Worm (Caenorhabditis elegans) whole organism, young adult: Measurements from ENCODE around the gene ncs-6.
A peak's percentile ranks its signal among the peaks of the same experiment; 100 is the strongest.

ENCODE experiments used
- B0019.2 ChIP-seq: fragments of 200-800 bp; sonication (Bioruptor generic); conservative IDR thresholded peaks from 2 replicates; pipeline ENCODE4 v1.3.6; 2022; ENCODE audit warnings: missing genetic modification reagents, missing genetic modification characterization, missing compliant biosample characterization
- B0035.1 ChIP-seq: sonication (generic microtip); optimal IDR thresholded peaks from 2 replicates; lab custom pipeline; 2016; ENCODE audit warnings: missing genetic modification characterization, mild to moderate bottlenecking, missing compliant biosample characterization, missing genotype, missing genetic modification reagents
- B0261.1 ChIP-seq: sonication (generic microtip); optimal IDR thresholded peaks from 2 replicates; lab custom pipeline; 2016; ENCODE audit warnings: mild to moderate bottlenecking, missing genetic modification characterization, moderate library complexity, missing compliant biosample characterization
- B0336.3 ChIP-seq: fragments of 200-800 bp; sonication (Bioruptor generic); IDR thresholded peaks from 2 replicates; pipeline ENCODE4 v1.3.6; 2022; ENCODE audit warnings: missing genetic modification characterization, missing compliant biosample characterization
- C06A6.2 ChIP-seq: fragments of 200-800 bp; sonication (Bioruptor generic); conservative IDR thresholded peaks from 2 replicates; pipeline ENCODE4 v1.3.6; 2022; ENCODE audit warnings: missing genetic modification characterization, missing compliant biosample characterization
- F22D6.2 ChIP-seq: sonication (generic microtip); optimal IDR thresholded peaks from 2 replicates; lab custom pipeline; 2016; ENCODE audit warnings: mild to moderate bottlenecking, missing genetic modification characterization, missing compliant biosample characterization
- F23B12.7 ChIP-seq: sonication (generic microtip); optimal IDR thresholded peaks from 2 replicates; lab custom pipeline; 2017; ENCODE audit warnings: missing genetic modification characterization, mild to moderate bottlenecking, missing compliant biosample characterization, antibody characterized with exemption, moderate library complexity; ENCODE audit not compliant: insufficient read depth
- K11D2.4 ChIP-seq: fragments of 200-800 bp; sonication (Bioruptor generic); IDR thresholded peaks from 2 replicates; pipeline ENCODE4 v1.3.6; 2022; ENCODE audit warnings: missing genetic modification reagents, missing genetic modification characterization, missing compliant biosample characterization
- Y53F4B.3 ChIP-seq: fragments of 200-800 bp; sonication (Bioruptor generic); IDR thresholded peaks from 2 replicates; pipeline ENCODE4 v1.3.6; 2022; ENCODE audit warnings: missing genetic modification reagents, missing genetic modification characterization, missing compliant biosample characterization
- Y79H2A.3 ChIP-seq: fragments of 200-800 bp; sonication (Bioruptor generic); conservative IDR thresholded peaks from 2 replicates; pipeline ENCODE4 v1.3.6; 2022; ENCODE audit warnings: missing genetic modification reagents, missing genetic modification characterization, missing compliant biosample characterization
- Y95B8A.8 ChIP-seq: fragments of 200-800 bp; sonication (Bioruptor generic); IDR thresholded peaks from 2 replicates; pipeline ENCODE4 v1.3.6; 2022; ENCODE audit warnings: missing genetic modification reagents, missing genetic modification characterization, missing compliant biosample characterization
- ama-1 ChIP-seq, 3 experiments: fragments of 150-350 bp in 1 of 3; sonication (generic microtip) in 2 of 3; optimal IDR thresholded peaks; 2 replicates each; lab custom pipeline; 2014 to 2018; ENCODE audit warnings: missing biosample characterization in 2 of 3, missing genetic modification characterization in 2 of 3, missing genetic modification reagents in 2 of 3
- atf-7 ChIP-seq: sonication (generic microtip); optimal IDR thresholded peaks from 2 replicates; lab custom pipeline; 2017; ENCODE audit warnings: mild to moderate bottlenecking, missing genetic modification characterization, missing compliant biosample characterization
- athp-1 ChIP-seq: sonication (generic microtip); optimal IDR thresholded peaks from 2 replicates; lab custom pipeline; 2017; ENCODE audit warnings: mild to moderate bottlenecking, missing genetic modification characterization, missing compliant biosample characterization
- attf-6 ChIP-seq: fragments of 200-800 bp; sonication (Bioruptor generic); IDR thresholded peaks from 2 replicates; pipeline ENCODE4 v1.3.6; 2022; ENCODE audit warnings: missing genetic modification reagents, missing genetic modification characterization, missing compliant biosample characterization
- cebp-2 ChIP-seq: fragments of 200-800 bp; sonication (Bioruptor generic); IDR thresholded peaks from 2 replicates; pipeline ENCODE4 v1.3.6; 2022; ENCODE audit warnings: missing genetic modification characterization, missing compliant biosample characterization
- die-1 ChIP-seq: sonication (generic microtip); optimal IDR thresholded peaks from 2 replicates; lab custom pipeline; 2016; ENCODE audit warnings: missing genotype, mild to moderate bottlenecking, missing genetic modification characterization, missing compliant biosample characterization
- dox-1 ChIP-seq: fragments of 200-800 bp; sonication (Bioruptor generic); IDR thresholded peaks from 2 replicates; pipeline ENCODE4 v1.3.6; 2022; ENCODE audit warnings: missing genetic modification reagents, missing genetic modification characterization, missing compliant biosample characterization
- egl-44 ChIP-seq: fragments of 200-800 bp; sonication (Bioruptor generic); IDR thresholded peaks from 2 replicates; pipeline ENCODE4 v1.3.6; 2022; ENCODE audit warnings: missing genetic modification reagents, missing genetic modification characterization, missing compliant biosample characterization
- egrh-3 ChIP-seq: fragments of 200-800 bp; sonication (Bioruptor generic); IDR thresholded peaks from 2 replicates; pipeline ENCODE4 v1.3.6; 2022; ENCODE audit warnings: missing genetic modification reagents, missing genetic modification characterization, missing compliant biosample characterization
- ekl-4 ChIP-seq: fragments of 200-800 bp; sonication (Bioruptor generic); IDR thresholded peaks from 2 replicates; pipeline ENCODE4 v1.3.6; 2022; ENCODE audit warnings: missing genetic modification reagents, missing genetic modification characterization, missing compliant biosample characterization
- gei-17 ChIP-seq: fragments of 200-800 bp; sonication (Bioruptor generic); optimal IDR thresholded peaks from 2 replicates; lab custom pipeline; 2018; ENCODE audit warnings: mild to moderate bottlenecking, missing genetic modification characterization, missing compliant biosample characterization
- him-1 ChIP-seq: sonication (generic microtip); optimal IDR thresholded peaks from 2 replicates; lab custom pipeline; 2016; ENCODE audit warnings: missing genotype, missing genetic modification reagents, missing genetic modification characterization, missing compliant biosample characterization
- hrde-1 ChIP-seq: sonication (generic microtip); optimal IDR thresholded peaks from 2 replicates; lab custom pipeline; 2016; ENCODE audit warnings: missing genetic modification characterization, mild to moderate bottlenecking, missing compliant biosample characterization, moderate library complexity, missing genotype, missing genetic modification reagents, borderline replicate concordance
- lag-1 ChIP-seq: fragments of 200-800 bp; sonication (Bioruptor generic); IDR thresholded peaks from 2 replicates; pipeline ENCODE4 v1.3.6; 2022; ENCODE audit warnings: missing genetic modification reagents, missing genetic modification characterization, missing compliant biosample characterization
- lir-1 ChIP-seq: fragments of 200-800 bp; sonication (Bioruptor generic); conservative IDR thresholded peaks from 2 replicates; pipeline ENCODE4 v1.3.6; 2022; ENCODE audit warnings: missing genetic modification reagents, missing genetic modification characterization, missing compliant biosample characterization
- madf-10 ChIP-seq: sonication (generic microtip); optimal IDR thresholded peaks from 2 replicates; lab custom pipeline; 2016; ENCODE audit warnings: mild to moderate bottlenecking, missing genetic modification characterization, missing compliant biosample characterization
- madf-8 ChIP-seq: fragments of 200-800 bp; sonication (Bioruptor generic); conservative IDR thresholded peaks from 2 replicates; pipeline ENCODE4 v1.3.6; 2022; ENCODE audit warnings: missing genetic modification reagents, missing genetic modification characterization, missing compliant biosample characterization
- mcd-1 ChIP-seq: fragments of 200-800 bp; sonication (Bioruptor generic); IDR thresholded peaks from 2 replicates; pipeline ENCODE4 v1.3.6; 2022; ENCODE audit warnings: missing genetic modification reagents, missing genetic modification characterization, missing compliant biosample characterization
- nfya-2 ChIP-seq: fragments of 200-800 bp; sonication (Bioruptor generic); IDR thresholded peaks from 2 replicates; pipeline ENCODE4 v1.3.6; 2022; ENCODE audit warnings: missing genetic modification reagents, missing genetic modification characterization, missing compliant biosample characterization
- nfyb-1 ChIP-seq: fragments of 200-800 bp; sonication (Bioruptor generic); IDR thresholded peaks from 2 replicates; pipeline ENCODE4 v1.3.6; 2022; ENCODE audit warnings: missing genetic modification reagents, missing genetic modification characterization, missing compliant biosample characterization
- nhr-120 ChIP-seq: fragments of 200-800 bp; sonication (Bioruptor generic); IDR thresholded peaks from 2 replicates; pipeline ENCODE4 v1.3.6; 2022; ENCODE audit warnings: missing genetic modification characterization, missing compliant biosample characterization
- nhr-90 ChIP-seq: sonication (generic microtip); optimal IDR thresholded peaks from 2 replicates; lab custom pipeline; 2016; ENCODE audit warnings: missing genotype, mild to moderate bottlenecking, missing genetic modification characterization, missing compliant biosample characterization
- rcor-1 ChIP-seq: fragments of 200-800 bp; sonication (Bioruptor generic); IDR thresholded peaks from 2 replicates; pipeline ENCODE4 v1.3.6; 2022; ENCODE audit warnings: missing genetic modification reagents, missing genetic modification characterization, missing compliant biosample characterization
- rec-8 ChIP-seq, 2 experiments: sonication (generic microtip); optimal IDR thresholded peaks; 2 replicates each; lab custom pipeline; 2016; ENCODE audit warnings: mild to moderate bottlenecking in 2 of 2, missing genetic modification characterization in 2 of 2, missing genetic modification reagents in 2 of 2, missing genotype in 2 of 2, missing biosample characterization in 1 of 2, missing compliant biosample characterization in 1 of 2, moderate library complexity in 1 of 2
- snpc-1.1 ChIP-seq: sonication (generic microtip); optimal IDR thresholded peaks from 2 replicates; lab custom pipeline; 2017; ENCODE audit warnings: missing genetic modification characterization, mild to moderate bottlenecking, missing compliant biosample characterization, antibody characterized with exemption, moderate library complexity, missing genotype, missing genetic modification reagents; ENCODE audit not compliant: insufficient read depth
- snpc-3.4 ChIP-seq: sonication (generic microtip); optimal IDR thresholded peaks from 2 replicates; lab custom pipeline; 2017; ENCODE audit warnings: missing genetic modification characterization, mild to moderate bottlenecking, missing compliant biosample characterization, antibody characterized with exemption, moderate library complexity, missing genotype, missing genetic modification reagents
- tbp1 ChIP-seq: fragments of 200-800 bp; sonication (Bioruptor generic); optimal IDR thresholded peaks from 2 replicates; lab custom pipeline; 2018; ENCODE audit warnings: mild to moderate bottlenecking, missing genetic modification characterization, missing compliant biosample characterization
- tbx-9 ChIP-seq: sonication (generic microtip); optimal IDR thresholded peaks from 2 replicates; lab custom pipeline; 2016; ENCODE audit warnings: borderline replicate concordance, missing genetic modification characterization, inconsistent platforms, missing compliant biosample characterization
- tlf-1 ChIP-seq: fragments of 200-800 bp; sonication (Bioruptor generic); optimal IDR thresholded peaks from 2 replicates; lab custom pipeline; 2018; ENCODE audit warnings: mild to moderate bottlenecking, missing genetic modification characterization, missing compliant biosample characterization
- zfh-2 ChIP-seq: fragments of 200-800 bp; sonication (Bioruptor generic); conservative IDR thresholded peaks from 2 replicates; pipeline ENCODE4 v1.3.6; 2022; ENCODE audit warnings: missing genetic modification reagents, missing genetic modification characterization, missing compliant biosample characterization
- zim-3 ChIP-seq: sonication (generic microtip); optimal IDR thresholded peaks from 2 replicates; lab custom pipeline; 2017; ENCODE audit warnings: mild to moderate bottlenecking, missing genetic modification characterization, moderate library complexity, missing compliant biosample characterization
- ztf-25 ChIP-seq: fragments of 200-800 bp; sonication (Bioruptor generic); IDR thresholded peaks from 2 replicates; pipeline ENCODE4 v1.3.6; 2022; ENCODE audit warnings: missing genetic modification reagents, missing genetic modification characterization, missing compliant biosample characterization
- ztf-6 ChIP-seq: fragments of 200-800 bp; sonication (Bioruptor generic); IDR thresholded peaks from 2 replicates; pipeline ENCODE4 v1.3.6; 2022; ENCODE audit warnings: missing genetic modification reagents, missing genetic modification characterization, missing compliant biosample characterization

ncs-6 gene

DNA sequence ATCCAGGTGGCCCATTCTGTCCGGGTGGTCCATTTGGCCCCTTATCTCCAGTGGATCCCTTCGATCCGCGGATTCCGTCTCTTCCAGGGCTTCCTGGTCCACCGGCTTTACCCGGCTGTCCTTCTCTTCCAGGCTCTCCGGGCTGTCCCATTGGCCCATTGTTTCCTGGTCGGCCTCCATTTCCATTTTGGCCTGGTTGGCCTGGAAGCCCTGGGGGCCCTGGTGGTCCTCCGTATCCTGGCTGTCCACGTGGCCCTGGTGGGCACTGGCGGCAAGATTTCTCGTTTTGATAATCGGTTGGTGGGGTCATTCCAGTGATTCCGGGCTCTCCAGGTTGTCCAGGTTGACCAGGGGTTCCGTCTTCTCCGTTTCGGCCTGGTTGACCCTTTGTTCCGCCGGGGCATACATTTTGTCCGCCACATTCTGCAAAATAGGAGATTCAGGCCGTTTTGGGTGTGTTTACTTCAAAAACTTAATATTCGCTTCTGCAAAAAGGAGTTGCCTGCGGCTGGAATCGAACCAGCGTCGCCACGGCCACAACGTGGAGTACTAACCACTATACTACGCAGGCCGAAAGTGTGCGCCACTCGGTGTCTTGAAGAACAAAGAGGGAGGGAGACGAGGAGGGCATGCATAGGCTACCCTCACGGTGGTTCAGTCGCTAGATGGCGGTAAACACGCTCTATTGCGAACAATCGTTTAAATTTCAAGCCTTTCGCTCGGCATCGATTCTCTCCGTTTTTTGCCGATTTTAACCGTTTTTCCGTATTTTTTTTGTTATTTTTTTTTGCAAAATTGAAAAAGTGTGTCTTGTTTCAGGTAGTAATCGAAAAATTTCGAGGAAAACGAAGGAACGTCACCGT lies 7.1 kb downstream of the ncs-6 start, which contains the start of gene W09G10.9 (continued):
- TF ChIP-seq rec-8 (tag; optimal IDR thresholded peaks at IDR 0.05; lab: Kevin White, UChicago) (peak in 1 of 2 experiments; percentile 30), K11D2.4 (GFP tag; lab: Robert Waterston, UW) (peak; percentile 84), gei-17 (GFP tag; lab: Kevin White, UChicago) (no peak), nfya-2 (GFP tag; lab: Robert Waterston, UW) (no peak), madf-10 (tag; lab: Kevin White, UChicago) (peak; percentile 44), tbp1 (GFP tag; lab: Kevin White, UChicago) (peak; percentile 90), him-1 (tag; lab: Kevin White, UChicago) (no peak), F23B12.7 (tag; lab: Kevin White, UChicago) (peak; percentile 57), tlf-1 (no peak), ztf-6 (0 out of 2 replicates have a peak, but pooled peaks have one; percentile 56), nhr-120 (no peak), hrde-1 (tag; lab: Kevin White, UChicago) (peak; percentile 4), snpc-1.1 (tag; lab: Kevin White, UChicago) (peak; percentile 11), Y79H2A.3 (0 out of 2 replicates have a peak, but pooled peaks have one; percentile 65), Y53F4B.3 (GFP tag; lab: Robert Waterston, UW) (peak; percentile 44; the same call in 1 of the 2 replicates), B0336.3 (GFP tag; lab: Robert Waterston, UW) (peak; percentile 49; the same call in 1 of the 2 replicates), nfyb-1 (GFP tag; lab: Robert Waterston, UW) (peak; percentile 90), Y95B8A.8 (GFP tag; lab: Robert Waterston, UW) (peak; percentile 83), B0261.1 (tag; lab: Kevin White, UChicago) (peak; percentile 84), atf-7 (tag; lab: Kevin White, UChicago) (peak; percentile 23), dox-1 (peak; percentile 91), zim-3 (tag; lab: Kevin White, UChicago) (no peak), ztf-25 (GFP tag; lab: Robert Waterston, UW) (peak; percentile 77; the same call in 1 of the 2 replicates), nhr-90 (peak; percentile 44), attf-6 (peak; percentile 64; the same call in 1 of the 2 replicates), ama-1 (optimal IDR thresholded peaks at IDR 0.05; lab: Kevin White, UChicago) (no peak), ama-1 (GFP tag; optimal IDR thresholded peaks at IDR 0.05; lab: Kevin White, UChicago) (peak in 1 of 2 experiments; percentile 44), mcd-1 (GFP tag; lab: Robert Waterston, UW) (peak; percentile 96), tbx-9 (no peak), egrh-3 (peak; percentile 52), madf-8 (GFP tag; lab: Robert Waterston, UW) (no peak; the same call in 1 of the 2 replicates), rcor-1 (GFP tag; lab: Robert Waterston, UW) (peak; percentile 82), B0035.1 (tag; lab: Kevin White, UChicago) (peak; percentile 18), C06A6.2 (GFP tag; lab: Robert Waterston, UW) (0 out of 2 replicates have a peak, but pooled peaks have one; percentile 45), snpc-3.4 (peak; percentile 43), B0019.2 (GFP tag; lab: Robert Waterston, UW) (peak; percentile 70; the same call in 1 of the 2 replicates), athp-1 (tag; lab: Kevin White, UChicago) (peak; percentile 9), lir-1 (peak; percentile 68; the same call in 1 of the 2 replicates), die-1 (tag; lab: Kevin White, UChicago) (peak; percentile 31), egl-44 (GFP tag; lab: Robert Waterston, UW) (peak; percentile 81), F22D6.2 (no peak), cebp-2 (GFP tag; lab: Robert Waterston, UW) (no peak), zfh-2 (GFP tag; lab: Robert Waterston, UW) (peak; percentile 82), ekl-4 (GFP tag; lab: Robert Waterston, UW) (peak; percentile 75), lag-1 (GFP tag; lab: Robert Waterston, UW) (no peak)
